Worm (Caenorhabditis elegans) whole organism, midembryonic: Measurements from ENCODE around the gene F59A6.4.

Source experiments
- T22C8.4 ChIP-seq: fragments of 200-800 bp; sonication (Bioruptor generic); IDR thresholded peaks from 2 replicates; pipeline ENCODE4 v1.3.6; 2022; ENCODE audit warnings: missing genetic modification characterization, missing compliant biosample characterization
- cog-1 ChIP-seq: sonication (generic microtip); optimal IDR thresholded peaks from 2 replicates; lab custom pipeline; 2016; ENCODE audit warnings: missing genetic modification characterization, missing compliant biosample characterization
- flt-1 ChIP-seq: fragments of 200-800 bp; sonication (Bioruptor generic); IDR thresholded peaks from 2 replicates; pipeline ENCODE4 v1.3.6; 2022; ENCODE audit warnings: missing genetic modification characterization, missing compliant biosample characterization
- klf-2 ChIP-seq: fragments of 200-800 bp; sonication (Bioruptor generic); conservative IDR thresholded peaks from 2 replicates; pipeline ENCODE4 v1.3.6; 2022; ENCODE audit warnings: missing genetic modification reagents, missing genetic modification characterization, missing compliant biosample characterization
- ref-1 ChIP-seq: fragments of 200-800 bp; sonication (Bioruptor generic); conservative IDR thresholded peaks from 2 replicates; pipeline ENCODE4 v1.3.6; 2022; ENCODE audit warnings: missing genetic modification reagents, missing genetic modification characterization, missing compliant biosample characterization
- tab-1 ChIP-seq: fragments of 200-800 bp; sonication (Bioruptor generic); IDR thresholded peaks from 2 replicates; pipeline ENCODE4 v1.3.6; 2022; ENCODE audit warnings: missing genetic modification characterization, missing compliant biosample characterization
- ztf-23 ChIP-seq: fragments of 200-800 bp; sonication (Bioruptor generic); IDR thresholded peaks from 2 replicates; pipeline ENCODE4 v1.3.6; 2022; ENCODE audit warnings: missing genetic modification reagents, missing genetic modification characterization, missing compliant biosample characterization
- ztf-29 ChIP-seq: fragments of 200-800 bp; sonication (Bioruptor generic); IDR thresholded peaks from 2 replicates; pipeline ENCODE4 v1.3.6; 2022; ENCODE audit warnings: missing genetic modification reagents, missing genetic modification characterization, missing compliant biosample characterization

DNA sequence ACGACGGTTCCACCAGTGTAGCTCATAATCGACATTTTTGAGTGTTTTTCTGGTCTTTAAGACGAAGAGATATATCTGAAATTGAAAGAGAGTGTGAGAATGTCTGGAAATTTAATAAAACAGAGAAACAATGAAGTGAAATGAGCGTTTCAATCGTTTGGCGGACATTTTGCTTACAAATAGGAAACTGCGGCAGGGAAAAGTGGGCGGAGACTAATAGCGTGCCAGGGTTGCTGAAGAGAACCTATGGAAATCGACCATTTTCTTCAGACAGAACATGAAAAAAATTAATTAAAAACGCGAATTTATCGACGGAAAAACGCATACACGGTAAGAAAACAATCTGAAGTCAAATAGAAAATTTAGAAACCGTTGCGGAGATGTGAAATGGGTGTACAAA, 49.5 kb upstream of the F59A6.4 start, which contains the start of gene pbs-3:
- TF ChIP-seq flt-1 (GFP tag; lab: Robert Waterston, UW) (0 out of 2 replicates have a peak, but pooled peaks have one; percentile 56), T22C8.4 (GFP tag; lab: Robert Waterston, UW) (no peak), ztf-23 (GFP tag; lab: Robert Waterston, UW) (no peak), ztf-29 (GFP tag; lab: Robert Waterston, UW) (no peak), ref-1 (no peak), tab-1 (GFP tag; lab: Robert Waterston, UW) (no peak), klf-2 (GFP tag; lab: Robert Waterston, UW) (no peak), cog-1 (tag; lab: Kevin White, UChicago) (peak; percentile 12)
